Fruit fly (Drosophila melanogaster): ENCODE data around the gene Tm2.
A peak's percentile ranks its signal among the peaks of the same experiment; 100 is the strongest.

Tm2 gene

DNA sequence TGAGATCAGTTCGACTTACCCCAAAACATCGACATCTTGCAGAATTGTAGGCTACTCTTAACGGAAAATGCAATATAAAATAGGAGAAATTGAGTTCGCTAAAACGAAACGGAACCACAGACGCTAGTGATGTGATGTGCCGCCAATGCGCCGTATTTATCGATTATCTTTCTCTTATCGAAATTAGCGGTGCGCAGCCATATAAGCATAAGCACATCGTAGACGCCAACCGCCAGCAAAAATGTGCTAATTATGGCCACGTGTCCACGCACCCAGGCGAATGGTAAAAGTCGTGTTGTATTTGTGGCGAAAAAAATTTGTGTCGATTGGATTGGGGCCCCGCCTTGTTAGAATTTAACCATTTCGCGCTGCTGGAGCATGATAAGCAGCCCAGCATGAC, 23.0 kb downstream of the Tm2 start, which contains the start of the genes Fkbp39 and Cyfip (continued):
- TF ChIP-seq fu2 (GFP tag; optimal IDR thresholded peaks at IDR 0.05) (peak; percentile 47), CG8359 (GFP tag; optimal IDR thresholded peaks at IDR 0.05; ENCODE audit: borderline replicate concordance) (no peak), phol (tag; optimal IDR thresholded peaks at IDR 0.05) (peak; percentile 83), pb (GFP tag; optimal IDR thresholded peaks at IDR 0.05) (no peak), Hr39 (optimal IDR thresholded peaks at IDR 0.05) (no peak), CG8944 (GFP tag; optimal IDR thresholded peaks at IDR 0.05) (peak; percentile 38), Dad (GFP tag; optimal IDR thresholded peaks at IDR 0.05) (peak; percentile 59), stc (GFP tag; IDR thresholded peaks at IDR 0.05) (no peak), CG10147 (GFP tag; optimal IDR thresholded peaks at IDR 0.05) (no peak), HLH4C (GFP tag; IDR thresholded peaks at IDR 0.05; ENCODE audit: partially characterized antibody) (peak; percentile 80), wor (GFP tag; IDR thresholded peaks at IDR 0.05) (no peak), CG12391 (tag; optimal IDR thresholded peaks at IDR 0.05) (peak; percentile 64), CG9437 (GFP tag; optimal IDR thresholded peaks at IDR 0.05) (peak; percentile 38), Dbx (GFP tag; IDR thresholded peaks at IDR 0.05) (peak; percentile 80), BEAF-32 (GFP tag; optimal IDR thresholded peaks at IDR 0.05) (peak; percentile 82), NC2α (GFP tag; optimal IDR thresholded peaks at IDR 0.05) (no peak), CG10321 (GFP tag; IDR thresholded peaks at IDR 0.05) (no peak), GATAe (GFP tag; conservative IDR thresholded peaks at IDR 0.05) (no peak), zen2 (GFP tag; IDR thresholded peaks at IDR 0.05; ENCODE audit: partially characterized antibody) (peak; percentile 31; the same call in 1 of the 3 replicates), CG17829 (tag; optimal IDR thresholded peaks at IDR 0.05) (peak; percentile 77), Awh (GFP tag; IDR thresholded peaks at IDR 0.05) (no peak), gce (GFP tag; IDR thresholded peaks at IDR 0.05) (no peak), cwo (GFP tag; optimal IDR thresholded peaks at IDR 0.05) (no peak), jumu (GFP tag; optimal IDR thresholded peaks at IDR 0.05) (peak; percentile 87), CG32767 (GFP tag; IDR thresholded peaks at IDR 0.05) (peak; percentile 31; the same call in 1 of the 2 replicates), CG6813 (GFP tag; optimal IDR thresholded peaks at IDR 0.05) (no peak), CG30431 (GFP tag; optimal IDR thresholded peaks at IDR 0.05) (no peak), CG9609 (GFP tag; optimal IDR thresholded peaks at IDR 0.05) (peak; percentile 44), CG14965 (GFP tag; optimal IDR thresholded peaks at IDR 0.05; ENCODE audit: borderline replicate concordance) (no peak), CG6654 (GFP tag; optimal IDR thresholded peaks at IDR 0.05) (no peak), CG1233 (GFP tag; optimal IDR thresholded peaks at IDR 0.05) (no peak), nom (GFP tag; optimal IDR thresholded peaks at IDR 0.05) (no peak), Hmr (GFP tag; optimal IDR thresholded peaks at IDR 0.05) (peak; percentile 78), Hsf (GFP tag; optimal IDR thresholded peaks at IDR 0.05) (peak; percentile 46), Sry-β (GFP tag; optimal IDR thresholded peaks at IDR 0.05) (no peak), caup (GFP tag; optimal IDR thresholded peaks at IDR 0.05; ENCODE audit: severe bottlenecking) (peak; percentile 64), ci (GFP tag; IDR thresholded peaks at IDR 0.05) (peak; percentile 67; the same call in 2 of the 3 replicates), Vsx1 (GFP tag; optimal IDR thresholded peaks at IDR 0.05) (no peak), crp (GFP tag; optimal IDR thresholded peaks at IDR 0.05) (peak in 1 of 2 experiments; percentile 52), HLHmδ (GFP tag; optimal IDR thresholded peaks at IDR 0.05) (peak; percentile 17), CG17328 (GFP tag; IDR thresholded peaks at IDR 0.05) (peak; percentile 24; the same call in 1 of the 2 replicates), chinmo (GFP tag; IDR thresholded peaks at IDR 0.05; ENCODE audit: partially characterized antibody) (0 out of 4 replicates have a peak, but pooled peaks have one; percentile 65), CG31441 (GFP tag; IDR thresholded peaks at IDR 0.05) (no peak), ash1 (GFP tag; optimal IDR thresholded peaks at IDR 0.05) (no peak), ttk (GFP tag; IDR thresholded peaks at IDR 0.05) (no peak), CG4424 (GFP tag; optimal IDR thresholded peaks at IDR 0.05) (no peak), CG11504 (tag; optimal IDR thresholded peaks at IDR 0.05) (no peak), CG43689 (GFP tag; IDR thresholded peaks at IDR 0.05) (no peak), CG17802 (tag; optimal IDR thresholded peaks at IDR 0.05) (no peak), ems (GFP tag; optimal IDR thresholded peaks at IDR 0.05) (peak; percentile 53)
